Worm (Caenorhabditis elegans) whole organism, L4 larva: ENCODE measurements around the gene T10G3.1.

Experiments
- aly-2 ChIP-seq: sonication (generic microtip); optimal IDR thresholded peaks from 2 replicates; lab custom pipeline; 2018; ENCODE audit warnings: missing biosample characterization, missing genetic modification characterization
- arid-1 ChIP-seq: fragments of 200-800 bp; sonication (Bioruptor generic); conservative IDR thresholded peaks from 2 replicates; pipeline ENCODE4 v1.3.6; 2022; ENCODE audit warnings: missing genetic modification reagents, missing genetic modification characterization, missing compliant biosample characterization
- ceh-44 ChIP-seq: fragments of 200-800 bp; sonication (Bioruptor generic); IDR thresholded peaks from 2 replicates; pipeline ENCODE4 v1.3.6; 2022; ENCODE audit warnings: missing genetic modification reagents, missing genetic modification characterization, missing compliant biosample characterization
- ceh-82 ChIP-seq: sonication (generic microtip); optimal IDR thresholded peaks from 2 replicates; lab custom pipeline; 2017; ENCODE audit warnings: missing biosample characterization, missing genetic modification characterization
- egl-27 ChIP-seq: sonication (generic microtip); optimal IDR thresholded peaks from 3 replicates; lab custom pipeline; 2017; ENCODE audit warnings: missing biosample characterization, missing genetic modification reagents, missing genetic modification characterization
- egl-43 ChIP-seq: fragments of 200-800 bp; sonication (Bioruptor generic); IDR thresholded peaks from 2 replicates; pipeline ENCODE4 v1.3.6; 2022; ENCODE audit warnings: missing genetic modification reagents, missing genetic modification characterization, missing compliant biosample characterization
- fkh-10 ChIP-seq: fragments of 150-350 bp; optimal IDR thresholded peaks from 2 replicates; lab custom pipeline; 2014; ENCODE audit warnings: missing biosample characterization, missing genetic modification reagents, missing genetic modification characterization
- lin-1 ChIP-seq: fragments of 200-800 bp; sonication (Bioruptor generic); IDR thresholded peaks from 2 replicates; pipeline ENCODE4 v1.3.6; 2022; ENCODE audit warnings: missing genetic modification reagents, missing genetic modification characterization, missing compliant biosample characterization
- lsy-2 ChIP-seq, 2 experiments: fragments of 150-350 bp in 1 of 2; sonication (generic microtip) in 1 of 2; optimal IDR thresholded peaks; 2 replicates each; lab custom pipeline; 2014 to 2017; ENCODE audit warnings: missing biosample characterization in 2 of 2, missing genetic modification characterization in 2 of 2
- nhr-10 ChIP-seq: fragments of 150-350 bp; optimal IDR thresholded peaks from 2 replicates; lab custom pipeline; 2014; ENCODE audit warnings: missing biosample characterization, missing genetic modification characterization
- pqm-1 ChIP-seq: sonication (generic microtip); optimal IDR thresholded peaks from 2 replicates; lab custom pipeline; 2017; ENCODE audit warnings: missing biosample characterization, missing genetic modification characterization
- zip-2 ChIP-seq: fragments of 150-350 bp; optimal IDR thresholded peaks from 2 replicates; lab custom pipeline; 2014; ENCODE audit warnings: missing biosample characterization, missing genetic modification characterization
- ztf-11 ChIP-seq: fragments of 150-350 bp; optimal IDR thresholded peaks from 2 replicates; lab custom pipeline; 2014; ENCODE audit warnings: missing biosample characterization, missing genetic modification characterization

DNA sequence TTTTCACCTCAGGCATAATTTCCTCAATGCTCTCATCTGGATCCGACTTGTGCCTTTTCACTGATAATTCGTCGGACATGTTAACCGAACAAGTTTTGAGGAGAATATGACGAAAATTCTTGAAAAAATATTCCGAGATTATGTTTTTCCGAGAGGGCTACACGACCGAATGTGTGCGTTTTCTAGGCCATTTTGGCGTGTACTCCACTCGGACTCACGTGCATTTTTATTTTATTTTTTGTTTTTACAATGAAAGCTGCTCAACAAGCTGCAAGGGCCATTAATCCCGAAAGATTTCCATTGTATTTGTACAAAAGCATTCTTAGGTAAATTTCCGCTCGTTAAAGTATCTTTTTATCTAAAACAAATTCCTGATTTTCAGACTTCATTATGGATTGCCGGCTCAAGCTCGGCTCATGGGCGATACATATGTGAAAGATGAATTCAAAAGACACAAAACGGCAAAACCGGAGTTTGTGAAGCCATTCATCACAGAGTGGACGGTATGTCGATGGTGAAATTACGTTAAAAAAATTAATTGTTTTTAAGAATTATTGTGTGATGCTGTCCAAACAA, 5.2 kb downstream of the T10G3.1 start, which contains the start of the genes F25H9.6 and F25H9.7:
- TF ChIP-seq lin-1 (GFP tag; lab: Robert Waterston, UW) (no peak), nhr-10 (tag; lab: Kevin White, UChicago) (no peak), aly-2 (tag; lab: Kevin White, UChicago) (no peak), arid-1 (GFP tag; lab: Robert Waterston, UW) (peak; percentile 60; the same call in 1 of the 2 replicates), egl-27 (tag; lab: Kevin White, UChicago) (no peak), ztf-11 (tag; lab: Kevin White, UChicago) (no peak), fkh-10 (GFP tag; lab: Kevin White, UChicago) (no peak), lsy-2 (tag; optimal IDR thresholded peaks at IDR 0.05; lab: Kevin White, UChicago) (peak in 1 of 2 experiments; percentile 90), egl-43 (GFP tag; lab: Robert Waterston, UW) (no peak), zip-2 (peak; percentile 11), pqm-1 (tag; lab: Kevin White, UChicago) (no peak), ceh-44 (GFP tag; lab: Robert Waterston, UW) (peak; percentile 63; the same call in 1 of the 2 replicates), ceh-82 (tag; lab: Kevin White, UChicago) (no peak)
